Fruit fly (Drosophila melanogaster) whole organism, pupa: ENCODE data around the gene CG12438.

Experiments
- CG13204 ChIP-seq: fragments of 200-800 bp; sonication (Bioruptor generic); optimal IDR thresholded peaks from 2 replicates; lab custom pipeline; 2018; ENCODE audit warnings: missing biosample characterization, mild to moderate bottlenecking, missing genetic modification characterization, moderate library complexity
- CG17806 ChIP-seq: fragments of 200-800 bp; sonication (Bioruptor generic); optimal IDR thresholded peaks from 2 replicates; lab custom pipeline; 2018; ENCODE audit warnings: missing biosample characterization, mild to moderate bottlenecking, missing genetic modification characterization, moderate library complexity
- CG32121 ChIP-seq: fragments of 200-800 bp; sonication (Bioruptor generic); IDR thresholded peaks from 2 replicates; pipeline ENCODE4 v1.3.6; 2022; ENCODE audit warnings: missing biosample characterization, missing genetic modification characterization
- CG4496 ChIP-seq: fragments of 200-800 bp; sonication (Bioruptor generic); IDR thresholded peaks from 3 replicates; pipeline ENCODE4 v1.3.6; 2022; ENCODE audit warnings: missing biosample characterization, missing genetic modification characterization
- CG8159 ChIP-seq: fragments of 200-800 bp; sonication (Bioruptor generic); optimal IDR thresholded peaks from 3 replicates; lab custom pipeline; 2018; ENCODE audit warnings: missing biosample characterization, mild to moderate bottlenecking, missing genetic modification characterization, moderate library complexity
- CG9948 ChIP-seq: fragments of 200-800 bp; sonication (Bioruptor generic); optimal IDR thresholded peaks from 2 replicates; lab custom pipeline; 2018; ENCODE audit warnings: missing biosample characterization, mild to moderate bottlenecking, missing genetic modification characterization, moderate library complexity
- D1 ChIP-seq: fragments of 200-800 bp; sonication (Bioruptor generic); optimal IDR thresholded peaks from 2 replicates; lab custom pipeline; 2018; ENCODE audit warnings: missing biosample characterization, mild to moderate bottlenecking, missing genetic modification characterization, moderate library complexity
- EcR ChIP-seq: fragments of 200-800 bp; sonication (Bioruptor generic); optimal IDR thresholded peaks from 3 replicates; lab custom pipeline; 2019; ENCODE audit warnings: missing biosample characterization, missing genetic modification characterization, mild to moderate bottlenecking, moderate library complexity, missing genetic modification reagents
- fd96Ca ChIP-seq: fragments of 200-800 bp; sonication (Bioruptor generic); IDR thresholded peaks from 3 replicates; pipeline ENCODE4 v1.3.6; 2022; ENCODE audit warnings: missing biosample characterization, missing genetic modification characterization

dm6 chr2L:8707522-8707921, 44.6 kb upstream of the CG12438 start:
- TF ChIP-seq CG13204 (GFP tag; lab: Kevin White, UChicago) = no peak
- TF ChIP-seq CG32121 (GFP tag; lab: Robert Waterston, UW) = no peak
- TF ChIP-seq EcR (GFP tag; lab: Kevin White, UChicago) = no peak
- no peak for TF ChIP-seq fd96Ca (GFP tag; lab: Robert Waterston, UW)
- TF ChIP-seq D1 = no peak
- no peak for TF ChIP-seq CG9948 (tag; lab: Kevin White, UChicago)
- TF ChIP-seq CG8159 (tag; lab: Kevin White, UChicago) = no peak
- no peak for TF ChIP-seq CG4496 (GFP tag; lab: Robert Waterston, UW)
- no peak for TF ChIP-seq CG17806 (tag; lab: Kevin White, UChicago)
